Worm (Caenorhabditis elegans) whole organism, L2 larva: ENCODE data around the gene sqst-1.

Experiments used
- aly-2 ChIP-seq: fragments of 150-350 bp; optimal IDR thresholded peaks from 2 replicates; lab custom pipeline; 2014; ENCODE audit warnings: missing biosample characterization, missing genetic modification characterization
- ama-1 ChIP-seq: fragments of 150-350 bp; optimal IDR thresholded peaks from 2 replicates; lab custom pipeline; 2018; ENCODE audit warnings: inconsistent platforms
- lsy-2 ChIP-seq, 2 experiments: fragments of 150-350 bp in 1 of 2; sonication (generic microtip) in 1 of 2; optimal IDR thresholded peaks; 2 replicates each; lab custom pipeline; 2014 to 2017; ENCODE audit warnings: missing biosample characterization in 2 of 2, missing genetic modification characterization in 2 of 2
- nhr-11 ChIP-seq: fragments of 150-350 bp; optimal IDR thresholded peaks from 2 replicates; lab custom pipeline; 2014; ENCODE audit warnings: missing biosample characterization, missing genetic modification characterization
- nhr-12 ChIP-seq: fragments of 150-350 bp; optimal IDR thresholded peaks from 2 replicates; lab custom pipeline; 2014; ENCODE audit warnings: missing biosample characterization, missing genetic modification characterization
- nhr-6 ChIP-seq: fragments of 150-350 bp; optimal IDR thresholded peaks from 2 replicates; lab custom pipeline; 2014; ENCODE audit warnings: missing biosample characterization, missing genetic modification characterization
- zag-1 ChIP-seq: fragments of 150-350 bp; optimal IDR thresholded peaks from 2 replicates; lab custom pipeline; 2014; ENCODE audit warnings: missing biosample characterization, missing genetic modification characterization

DNA sequence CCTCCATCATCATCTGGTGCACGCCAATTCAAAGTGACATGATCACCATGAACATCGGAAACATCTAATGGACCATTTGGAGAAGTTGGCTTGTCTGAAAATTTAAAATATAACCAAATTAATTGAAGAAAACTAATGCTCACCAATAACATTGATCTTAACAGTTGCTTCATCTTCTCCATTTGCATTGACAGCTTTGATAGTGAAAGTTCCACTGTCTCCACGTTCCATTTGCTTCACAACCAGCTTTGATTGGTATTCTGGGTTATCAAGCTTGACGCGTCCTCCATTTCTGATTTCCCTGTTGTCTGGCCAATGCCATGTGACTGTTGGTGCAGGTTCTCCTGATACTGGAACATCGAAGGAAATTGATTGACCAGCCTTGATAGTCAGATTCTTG is 47.7 kb upstream of the sqst-1 start:
- TF ChIP-seq nhr-12 (tag; lab: Kevin White, UChicago) (no peak), zag-1 (tag; lab: Kevin White, UChicago) (no peak), nhr-6 (no peak), ama-1 (lab: Kevin White, UChicago) (no peak), lsy-2 (tag; optimal IDR thresholded peaks at IDR 0.05; lab: Kevin White, UChicago) (no peak), aly-2 (tag; lab: Kevin White, UChicago) (no peak), nhr-11 (tag; lab: Kevin White, UChicago) (no peak)
